Worm (Caenorhabditis elegans) whole organism, L2 larva: Measurements from ENCODE around the gene R06B10.7.
A peak's percentile ranks its signal among the peaks of the same experiment; 100 is the strongest.

ENCODE experiments used
- F13H6.1 ChIP-seq: sonication (generic microtip); optimal IDR thresholded peaks from 2 replicates; lab custom pipeline; 2016; ENCODE audit warnings: missing genetic modification characterization, missing compliant biosample characterization
- ZK546.5 ChIP-seq: sonication (generic microtip); optimal IDR thresholded peaks from 2 replicates; lab custom pipeline; 2017; ENCODE audit warnings: missing biosample characterization, missing genetic modification characterization
- alr-1 ChIP-seq: fragments of 150-350 bp; optimal IDR thresholded peaks from 2 replicates; lab custom pipeline; 2014; ENCODE audit warnings: missing biosample characterization, missing genetic modification characterization
- aly-2 ChIP-seq: fragments of 150-350 bp; optimal IDR thresholded peaks from 2 replicates; lab custom pipeline; 2014; ENCODE audit warnings: missing biosample characterization, missing genetic modification characterization
- ama-1 ChIP-seq: fragments of 150-350 bp; optimal IDR thresholded peaks from 2 replicates; lab custom pipeline; 2018; ENCODE audit warnings: inconsistent platforms
- blmp-1 ChIP-seq: sonication (generic microtip); optimal IDR thresholded peaks from 2 replicates; lab custom pipeline; 2017; ENCODE audit warnings: missing genetic modification characterization, mild to moderate bottlenecking, missing compliant biosample characterization, antibody characterized with exemption, moderate library complexity; ENCODE audit not compliant: insufficient read depth
- ceh-82 ChIP-seq: fragments of 150-350 bp; optimal IDR thresholded peaks from 2 replicates; lab custom pipeline; 2014; ENCODE audit warnings: missing biosample characterization, missing genetic modification characterization
- crh-2 ChIP-seq: sonication (generic microtip); optimal IDR thresholded peaks from 2 replicates; lab custom pipeline; 2017; ENCODE audit warnings: missing biosample characterization, missing genetic modification characterization
- dmd-4 ChIP-seq: sonication (generic microtip); optimal IDR thresholded peaks from 2 replicates; lab custom pipeline; 2017; ENCODE audit warnings: missing biosample characterization, missing genetic modification characterization
- egl-27 ChIP-seq: sonication (generic microtip); optimal IDR thresholded peaks from 3 replicates; lab custom pipeline; 2017; ENCODE audit warnings: missing biosample characterization, missing genetic modification reagents, missing genetic modification characterization
- elt-1 ChIP-seq: fragments of 150-350 bp; optimal IDR thresholded peaks from 2 replicates; lab custom pipeline; 2014; ENCODE audit warnings: missing biosample characterization, missing genetic modification characterization
- elt-3 ChIP-seq: sonication (generic microtip); optimal IDR thresholded peaks from 2 replicates; lab custom pipeline; 2017; ENCODE audit warnings: missing biosample characterization, missing genetic modification characterization
- fos-1 ChIP-seq: fragments of 150-350 bp; optimal IDR thresholded peaks from 2 replicates; lab custom pipeline; 2014; ENCODE audit warnings: missing biosample characterization, missing genetic modification characterization
- gmeb-1 ChIP-seq: fragments of 150-350 bp; optimal IDR thresholded peaks from 2 replicates; lab custom pipeline; 2014; ENCODE audit warnings: missing biosample characterization, missing genetic modification characterization
- lin-13 ChIP-seq: fragments of 150-350 bp; optimal IDR thresholded peaks from 2 replicates; lab custom pipeline; 2014; ENCODE audit warnings: missing biosample characterization, missing genetic modification reagents, missing genetic modification characterization
- lsy-2 ChIP-seq, 2 experiments: fragments of 150-350 bp in 1 of 2; sonication (generic microtip) in 1 of 2; optimal IDR thresholded peaks; 2 replicates each; lab custom pipeline; 2014 to 2017; ENCODE audit warnings: missing biosample characterization in 2 of 2, missing genetic modification characterization in 2 of 2
- mab-5 ChIP-seq: fragments of 150-350 bp; optimal IDR thresholded peaks from 2 replicates; lab custom pipeline; 2014; ENCODE audit warnings: missing biosample characterization, missing genetic modification characterization
- mbf-1 ChIP-seq: sonication (generic microtip); optimal IDR thresholded peaks from 2 replicates; lab custom pipeline; 2017; ENCODE audit warnings: missing biosample characterization, missing genetic modification characterization
- mdl-1 ChIP-seq, 2 experiments: fragments of 150-350 bp in 1 of 2; sonication (generic microtip) in 1 of 2; optimal IDR thresholded peaks; 2 replicates each; lab custom pipeline; 2017; ENCODE audit warnings: missing biosample characterization in 2 of 2, missing genetic modification characterization in 2 of 2
- nhr-11 ChIP-seq: fragments of 150-350 bp; optimal IDR thresholded peaks from 2 replicates; lab custom pipeline; 2014; ENCODE audit warnings: missing biosample characterization, missing genetic modification characterization
- nhr-129 ChIP-seq: fragments of 150-350 bp; optimal IDR thresholded peaks from 2 replicates; lab custom pipeline; 2014; ENCODE audit warnings: missing biosample characterization, missing genetic modification characterization
- nhr-21 ChIP-seq: fragments of 150-350 bp; optimal IDR thresholded peaks from 2 replicates; lab custom pipeline; 2014; ENCODE audit warnings: missing biosample characterization, missing genetic modification characterization
- nhr-23 ChIP-seq: fragments of 150-350 bp; optimal IDR thresholded peaks from 2 replicates; lab custom pipeline; 2014; ENCODE audit warnings: missing biosample characterization, missing genetic modification reagents, missing genetic modification characterization
- nhr-237 ChIP-seq: fragments of 150-350 bp; optimal IDR thresholded peaks from 2 replicates; lab custom pipeline; 2014; ENCODE audit warnings: missing biosample characterization, missing genetic modification characterization
- nhr-6 ChIP-seq: fragments of 150-350 bp; optimal IDR thresholded peaks from 2 replicates; lab custom pipeline; 2014; ENCODE audit warnings: missing biosample characterization, missing genetic modification characterization
- peb-1 ChIP-seq: fragments of 150-350 bp; optimal IDR thresholded peaks from 2 replicates; lab custom pipeline; 2014; ENCODE audit warnings: missing biosample characterization, missing genetic modification characterization
- sem-4 ChIP-seq: fragments of 150-350 bp; optimal IDR thresholded peaks from 2 replicates; lab custom pipeline; 2014; ENCODE audit warnings: missing biosample characterization, missing genetic modification reagents, missing genetic modification characterization
- snpc-4 ChIP-seq: fragments of 150-350 bp; optimal IDR thresholded peaks from 2 replicates; lab custom pipeline; 2014; ENCODE audit warnings: missing biosample characterization, missing genetic modification characterization
- unc-39 ChIP-seq: fragments of 150-350 bp; optimal IDR thresholded peaks from 2 replicates; lab custom pipeline; 2014; ENCODE audit warnings: missing biosample characterization, missing genetic modification characterization
- unc-62 ChIP-seq: fragments of 150-350 bp; optimal IDR thresholded peaks from 2 replicates; lab custom pipeline; 2014; ENCODE audit warnings: missing biosample characterization, missing genetic modification reagents, missing genetic modification characterization
- zag-1 ChIP-seq: fragments of 150-350 bp; optimal IDR thresholded peaks from 2 replicates; lab custom pipeline; 2014; ENCODE audit warnings: missing biosample characterization, missing genetic modification characterization
- ztf-1 ChIP-seq: fragments of 200-800 bp; sonication (Bioruptor generic); conservative IDR thresholded peaks from 2 replicates; pipeline ENCODE4 v1.3.6; 2022; ENCODE audit warnings: missing genetic modification characterization, missing compliant biosample characterization
- ztf-11 ChIP-seq: sonication (generic microtip); optimal IDR thresholded peaks from 2 replicates; lab custom pipeline; 2017; ENCODE audit warnings: missing biosample characterization, missing genetic modification characterization

Gene R06B10.7

ce11 chrIII:1009775-1010174, 8.6 kb upstream of the R06B10.7 start, which contains the start of gene clc-24:
clc-24 (plus strand) TSS chrIII:1010037.
- TF ChIP-seq nhr-21 (tag; lab: Kevin White, UChicago), result no peak
- no peak for TF ChIP-seq mab-5 (tag; lab: Kevin White, UChicago)
- no peak for TF ChIP-seq nhr-237 (tag; lab: Kevin White, UChicago)
- no peak for TF ChIP-seq F13H6.1 (tag; lab: Kevin White, UChicago)
- TF ChIP-seq sem-4, result no peak
- TF ChIP-seq ztf-1 (GFP tag; lab: Robert Waterston, UW), result no peak
- no peak for TF ChIP-seq lsy-2 (tag; optimal IDR thresholded peaks at IDR 0.05; lab: Kevin White, UChicago)

- TF ChIP-seq ama-1 (lab: Kevin White, UChicago), result no peak
- TF ChIP-seq, all 48 proteins: peak for 0
Observed at ce11 chrIII:1008091-1008490, 6.9 kb upstream of the R06B10.7 start, which contains the start of gene clc-27. clc-27 (plus strand) TSS chrIII:1008391.

ce11 chrIII:1007143-1007905, 6.1 kb upstream of the R06B10.7 start:
- no peak for TF ChIP-seq blmp-1 (tag; lab: Kevin White, UChicago)
- TF ChIP-seq unc-39 (tag; lab: Kevin White, UChicago), result no peak
- TF ChIP-seq peb-1, result no peak
- no peak for TF ChIP-seq elt-3
- no peak for TF ChIP-seq egl-27 (tag; lab: Kevin White, UChicago)
- no peak for TF ChIP-seq gmeb-1
- no peak for TF ChIP-seq unc-62 (GFP tag; lab: Kevin White, UChicago)
- no peak for TF ChIP-seq fos-1
- no peak for TF ChIP-seq dmd-4
- no peak for TF ChIP-seq mdl-1 (tag; optimal IDR thresholded peaks at IDR 0.05; lab: Kevin White, UChicago)
- TF ChIP-seq ama-1 (lab: Kevin White, UChicago), result no peak
- TF ChIP-seq nhr-237 (tag; lab: Kevin White, UChicago), result no peak
- no peak for TF ChIP-seq aly-2 (tag; lab: Kevin White, UChicago)
- no peak for TF ChIP-seq lsy-2 (tag; optimal IDR thresholded peaks at IDR 0.05; lab: Kevin White, UChicago)
- no peak for TF ChIP-seq nhr-23
- TF ChIP-seq nhr-6 (tag; lab: Kevin White, UChicago), result no peak

ce11 chrIII:1004464-1004863, 3.3 kb upstream of the R06B10.7 start:
- TF ChIP-seq lin-13 (GFP tag; lab: Kevin White, UChicago) (no peak), ZK546.5 (tag; lab: Kevin White, UChicago) (no peak), ztf-1 (GFP tag; lab: Robert Waterston, UW) (no peak), unc-62 (GFP tag; lab: Kevin White, UChicago) (no peak), snpc-4 (tag; lab: Kevin White, UChicago) (no peak), fos-1 (no peak), elt-1 (tag; lab: Kevin White, UChicago) (no peak), zag-1 (tag; lab: Kevin White, UChicago) (no peak), nhr-129 (no peak), nhr-11 (tag; lab: Kevin White, UChicago) (no peak), dmd-4 (no peak), mbf-1 (no peak), ztf-11 (tag; lab: Kevin White, UChicago) (no peak), F13H6.1 (tag; lab: Kevin White, UChicago) (no peak), gmeb-1 (no peak), alr-1 (no peak), nhr-23 (no peak), crh-2 (tag; lab: Kevin White, UChicago) (no peak), aly-2 (tag; lab: Kevin White, UChicago) (no peak), nhr-6 (tag; lab: Kevin White, UChicago) (no peak)

- TF ChIP-seq crh-2 (tag; lab: Kevin White, UChicago) (peak; percentile 91), ceh-82 (tag; lab: Kevin White, UChicago) (no peak), fos-1 (peak; percentile 70), nhr-11 (tag; lab: Kevin White, UChicago) (no peak), gmeb-1 (peak; percentile 46)
Observed at ce11 chrIII:1002510-1002909, 1.3 kb upstream of the R06B10.7 start, which contains the start of gene clec-150. clec-150 (plus strand) TSS chrIII:1002707.
